Worm (Caenorhabditis elegans) whole organism, mixed stage, embryonic: ENCODE measurements around the gene Y54G11A.7.
A peak's percentile ranks its signal among the peaks of the same experiment; 100 is the strongest.

Experiments
- M03D4.4 ChIP-seq: sonication (generic microtip); optimal IDR thresholded peaks from 2 replicates; lab custom pipeline; 2017; ENCODE audit warnings: mild to moderate bottlenecking, missing genetic modification characterization, missing compliant biosample characterization
- bed-3 ChIP-seq: fragments of 200-800 bp; sonication (Bioruptor generic); optimal IDR thresholded peaks from 3 replicates; lab custom pipeline; 2018; ENCODE audit warnings: mild to moderate bottlenecking, missing genetic modification characterization, moderate library complexity, missing compliant biosample characterization
- blmp-1 ChIP-seq: fragments of 150-350 bp; optimal IDR thresholded peaks from 2 replicates; lab custom pipeline; 2014; ENCODE audit warnings: missing biosample characterization, missing genetic modification characterization
- ceh-39 ChIP-seq: fragments of 150-350 bp; optimal IDR thresholded peaks from 2 replicates; lab custom pipeline; 2014; ENCODE audit warnings: missing biosample characterization, missing genetic modification characterization
- ceh-43 ChIP-seq: fragments of 200-800 bp; sonication (Bioruptor generic); optimal IDR thresholded peaks from 2 replicates; lab custom pipeline; 2018; ENCODE audit warnings: mild to moderate bottlenecking, missing genetic modification characterization, moderate library complexity, missing compliant biosample characterization
- ceh-83 ChIP-seq: fragments of 200-800 bp; sonication (Bioruptor generic); optimal IDR thresholded peaks from 2 replicates; lab custom pipeline; 2018; ENCODE audit warnings: mild to moderate bottlenecking, missing genetic modification characterization, missing compliant biosample characterization
- ces-1 ChIP-seq: fragments of 150-350 bp; optimal IDR thresholded peaks from 2 replicates; lab custom pipeline; 2014; ENCODE audit warnings: missing biosample characterization, missing genetic modification reagents, missing genetic modification characterization
- cnd-1 ChIP-seq: fragments of 200-800 bp; sonication (Bioruptor generic); optimal IDR thresholded peaks from 2 replicates; lab custom pipeline; 2018; ENCODE audit warnings: mild to moderate bottlenecking, missing genetic modification characterization, missing compliant biosample characterization
- drap-1 ChIP-seq: fragments of 200-800 bp; sonication (Bioruptor generic); optimal IDR thresholded peaks from 3 replicates; lab custom pipeline; 2018; ENCODE audit warnings: mild to moderate bottlenecking, missing genetic modification characterization, missing compliant biosample characterization
- elt-1 ChIP-seq: sonication (generic microtip); optimal IDR thresholded peaks from 2 replicates; lab custom pipeline; 2017; ENCODE audit warnings: missing genetic modification characterization, mild to moderate bottlenecking, missing compliant biosample characterization, antibody characterized with exemption, moderate library complexity, borderline replicate concordance; ENCODE audit not compliant: insufficient read depth
- elt-3 ChIP-seq: fragments of 150-350 bp; optimal IDR thresholded peaks from 2 replicates; lab custom pipeline; 2014; ENCODE audit warnings: missing biosample characterization, missing genetic modification characterization
- flh-1 ChIP-seq: fragments of 200-800 bp; sonication (Bioruptor generic); optimal IDR thresholded peaks from 2 replicates; lab custom pipeline; 2018; ENCODE audit warnings: mild to moderate bottlenecking, missing genetic modification characterization, moderate library complexity, missing compliant biosample characterization
- ham-2 ChIP-seq: fragments of 200-800 bp; sonication (Bioruptor generic); optimal IDR thresholded peaks from 2 replicates; lab custom pipeline; 2018; ENCODE audit warnings: mild to moderate bottlenecking, missing genetic modification characterization, missing compliant biosample characterization
- hlh-1 ChIP-seq: fragments of 150-350 bp; optimal IDR thresholded peaks from 2 replicates; lab custom pipeline; 2014; ENCODE audit warnings: missing biosample characterization, missing genetic modification reagents, missing genetic modification characterization
- lin-13 ChIP-seq: fragments of 150-350 bp; optimal IDR thresholded peaks from 2 replicates; lab custom pipeline; 2014; ENCODE audit warnings: missing biosample characterization, missing genetic modification characterization
- lin-32 ChIP-seq: fragments of 200-800 bp; sonication (Bioruptor generic); optimal IDR thresholded peaks from 2 replicates; lab custom pipeline; 2018; ENCODE audit warnings: mild to moderate bottlenecking, missing genetic modification characterization, missing compliant biosample characterization
- lsy-2 ChIP-seq: fragments of 150-350 bp; optimal IDR thresholded peaks from 2 replicates; lab custom pipeline; 2014; ENCODE audit warnings: missing biosample characterization, missing genetic modification characterization
- mab-5 ChIP-seq: fragments of 150-350 bp; optimal IDR thresholded peaks from 2 replicates; lab custom pipeline; 2014; ENCODE audit warnings: missing biosample characterization, missing genetic modification characterization
- mep-1 ChIP-seq: fragments of 150-350 bp; optimal IDR thresholded peaks from 2 replicates; lab custom pipeline; 2017; ENCODE audit warnings: missing biosample characterization, missing genetic modification reagents, missing genetic modification characterization, inconsistent platforms
- mls-2 ChIP-seq: sonication (generic microtip); optimal IDR thresholded peaks from 2 replicates; lab custom pipeline; 2016; ENCODE audit warnings: mild to moderate bottlenecking, missing genetic modification characterization, moderate library complexity, missing compliant biosample characterization
- nhr-12 ChIP-seq: fragments of 150-350 bp; optimal IDR thresholded peaks from 2 replicates; lab custom pipeline; 2014; ENCODE audit warnings: missing biosample characterization, missing genetic modification characterization
- nhr-2 ChIP-seq: fragments of 150-350 bp; optimal IDR thresholded peaks from 2 replicates; lab custom pipeline; 2014; ENCODE audit warnings: missing biosample characterization, missing genetic modification characterization
- nhr-237 ChIP-seq: fragments of 150-350 bp; optimal IDR thresholded peaks from 2 replicates; lab custom pipeline; 2014; ENCODE audit warnings: missing biosample characterization, missing genetic modification characterization
- nhr-28 ChIP-seq: fragments of 150-350 bp; optimal IDR thresholded peaks from 2 replicates; lab custom pipeline; 2014; ENCODE audit warnings: missing biosample characterization, missing genetic modification characterization
- nhr-76 ChIP-seq: sonication (generic microtip); optimal IDR thresholded peaks from 2 replicates; lab custom pipeline; 2017; ENCODE audit warnings: missing biosample characterization, missing genetic modification characterization
- pha-4 ChIP-seq: fragments of 150-350 bp; optimal IDR thresholded peaks from 2 replicates; lab custom pipeline; 2018; ENCODE audit warnings: missing biosample characterization, missing genetic modification reagents, missing genetic modification characterization
- sem-2 ChIP-seq: fragments of 200-800 bp; sonication (Bioruptor generic); optimal IDR thresholded peaks from 2 replicates; lab custom pipeline; 2018; ENCODE audit warnings: mild to moderate bottlenecking, missing genetic modification characterization, missing compliant biosample characterization
- snpc-4 ChIP-seq: fragments of 150-350 bp; optimal IDR thresholded peaks from 2 replicates; lab custom pipeline; 2014; ENCODE audit warnings: missing biosample characterization, missing genetic modification characterization
- sptf-1 ChIP-seq: sonication (generic microtip); optimal IDR thresholded peaks from 2 replicates; lab custom pipeline; 2017; ENCODE audit warnings: mild to moderate bottlenecking, missing genetic modification characterization, moderate library complexity, missing compliant biosample characterization
- tbx-8 ChIP-seq: fragments of 200-800 bp; sonication (Bioruptor generic); optimal IDR thresholded peaks from 2 replicates; lab custom pipeline; 2018; ENCODE audit warnings: mild to moderate bottlenecking, missing genetic modification characterization, moderate library complexity, missing compliant biosample characterization
- unc-120 ChIP-seq: sonication (generic microtip); optimal IDR thresholded peaks from 2 replicates; lab custom pipeline; 2017; ENCODE audit warnings: missing genetic modification characterization, missing compliant biosample characterization; ENCODE audit not compliant: poor library complexity, severe bottlenecking
- unc-39 ChIP-seq: fragments of 150-350 bp; optimal IDR thresholded peaks from 2 replicates; lab custom pipeline; 2014; ENCODE audit warnings: missing biosample characterization, missing genetic modification characterization
- unc-62 ChIP-seq: fragments of 150-350 bp; optimal IDR thresholded peaks from 2 replicates; lab custom pipeline; 2014; ENCODE audit warnings: missing biosample characterization, missing genetic modification reagents, missing genetic modification characterization
- zip-8 ChIP-seq: fragments of 150-350 bp; optimal IDR thresholded peaks from 2 replicates; lab custom pipeline; 2014; ENCODE audit warnings: missing biosample characterization, missing genetic modification characterization
- ztf-11 ChIP-seq: fragments of 150-350 bp; optimal IDR thresholded peaks from 2 replicates; lab custom pipeline; 2014; ENCODE audit warnings: missing biosample characterization, missing genetic modification characterization

The Y54G11A.7 gene

DNA sequence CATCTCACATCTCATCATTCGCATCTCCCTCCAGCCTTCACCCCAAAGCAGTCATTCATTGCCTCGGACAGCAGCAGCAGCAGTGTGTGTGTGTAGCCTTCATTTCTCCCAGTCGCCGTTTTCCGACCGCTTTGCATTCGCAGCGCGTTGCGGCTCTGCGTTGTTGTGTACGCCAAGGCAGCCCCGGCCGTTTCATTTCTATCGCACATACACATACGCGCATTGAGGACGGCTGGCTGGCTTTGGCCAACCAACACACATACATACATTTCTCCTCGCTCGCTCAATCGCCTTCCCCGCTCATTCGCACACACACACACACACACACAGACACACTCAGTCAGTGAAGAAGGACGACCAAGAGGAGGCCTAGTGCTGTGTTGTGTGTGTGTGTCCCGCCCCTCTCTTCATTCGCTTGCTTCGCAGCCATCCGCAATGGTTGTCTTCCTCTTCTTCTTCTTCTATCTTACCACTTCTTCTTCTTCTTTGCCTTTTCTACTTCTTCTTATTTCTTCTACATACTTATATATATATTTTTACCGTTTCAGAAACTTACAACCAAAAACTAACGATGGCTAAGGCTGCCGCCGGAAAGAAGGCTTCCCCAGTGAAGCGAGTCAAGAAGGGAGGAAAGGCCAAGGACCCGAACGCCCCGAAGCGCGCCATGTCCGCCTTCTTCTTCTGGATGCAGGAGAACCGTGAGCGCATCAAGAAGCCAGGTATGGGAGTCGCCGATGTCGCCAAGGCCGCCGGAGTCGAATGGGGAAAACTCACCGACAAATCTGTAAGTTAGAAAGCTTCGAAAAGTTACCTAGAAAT is 46.7 kb upstream of the Y54G11A.7 start, which contains the start of gene hmg-1.1:
hmg-1.1 (plus strand) TSS at position 549 of the 819 bp plus-strand sequence.
- TF ChIP-seq lin-13 (tag; lab: Kevin White, UChicago) (peak; percentile 84), nhr-76 (tag; lab: Kevin White, UChicago) (peak; percentile 52), nhr-2 (no peak), flh-1 (GFP tag; lab: Kevin White, UChicago) (peak; percentile 53), unc-120 (tag; lab: Kevin White, UChicago) (peak; percentile 97), unc-62 (peak; percentile 25), sem-2 (GFP tag; lab: Kevin White, UChicago) (peak; percentile 54), unc-39 (tag; lab: Kevin White, UChicago) (no peak), ceh-83 (GFP tag; lab: Kevin White, UChicago) (no peak), mab-5 (tag; lab: Kevin White, UChicago) (no peak), nhr-12 (tag; lab: Kevin White, UChicago) (no peak), hlh-1 (tag; lab: Kevin White, UChicago) (peak; percentile 62), cnd-1 (peak; percentile 73), M03D4.4 (tag; lab: Kevin White, UChicago) (peak; percentile 81), elt-3 (no peak), tbx-8 (GFP tag; lab: Kevin White, UChicago) (no peak), lin-32 (GFP tag; lab: Kevin White, UChicago) (peak; percentile 50), blmp-1 (tag; lab: Kevin White, UChicago) (no peak), ceh-43 (GFP tag; lab: Kevin White, UChicago) (no peak), ztf-11 (tag; lab: Kevin White, UChicago) (peak; percentile 41), ham-2 (GFP tag; lab: Kevin White, UChicago) (peak; percentile 97), snpc-4 (tag; lab: Kevin White, UChicago) (no peak), ceh-39 (tag; lab: Kevin White, UChicago) (no peak), sptf-1 (peak; percentile 78), pha-4 (peak; percentile 77), zip-8 (tag; lab: Kevin White, UChicago) (no peak), bed-3 (GFP tag; lab: Kevin White, UChicago) (peak; percentile 9), nhr-237 (tag; lab: Kevin White, UChicago) (peak; percentile 65), nhr-28 (tag; lab: Kevin White, UChicago) (no peak), drap-1 (GFP tag; lab: Kevin White, UChicago) (peak; percentile 83), mep-1 (tag; lab: Kevin White, UChicago) (peak; percentile 63), lsy-2 (peak; percentile 26), mls-2 (tag; lab: Kevin White, UChicago) (peak; percentile 90), elt-1 (no peak), ces-1 (peak; percentile 22)

DNA sequence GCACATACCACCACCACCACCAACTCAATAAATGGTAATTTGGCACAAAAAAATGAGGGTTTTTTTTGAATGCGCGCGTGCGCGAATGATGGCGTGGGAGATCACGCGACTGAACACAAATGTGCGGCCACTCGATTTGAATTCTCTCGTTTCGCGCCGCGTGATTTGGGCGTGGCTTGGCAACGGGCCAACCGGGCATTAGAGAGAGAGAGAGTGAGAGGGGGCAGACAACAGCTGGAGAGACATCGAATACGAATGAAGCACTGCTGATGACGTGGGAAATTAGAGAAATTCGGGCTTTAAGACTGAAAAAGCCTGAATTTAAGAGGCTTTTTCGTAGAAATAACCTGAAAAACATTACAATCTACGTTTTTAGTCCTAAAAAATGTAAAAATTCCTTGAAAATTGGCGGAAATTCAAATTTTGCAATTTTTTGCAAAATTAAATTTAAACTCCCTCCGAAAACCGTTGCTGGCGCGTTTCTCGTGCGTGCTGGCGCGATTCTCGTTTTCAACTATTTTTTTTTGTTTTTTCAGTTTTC is 45.6 kb upstream of the Y54G11A.7 start:
- TF ChIP-seq drap-1 (GFP tag; lab: Kevin White, UChicago): peak; percentile 78
- TF ChIP-seq snpc-4 (tag; lab: Kevin White, UChicago): no peak
- TF ChIP-seq sem-2 (GFP tag; lab: Kevin White, UChicago): peak; percentile 19
- peak; percentile 1 for TF ChIP-seq nhr-12 (tag; lab: Kevin White, UChicago)
- peak; percentile 92 for TF ChIP-seq cnd-1
- TF ChIP-seq pha-4: peak; percentile 87
- peak; percentile 34 for TF ChIP-seq elt-1
- TF ChIP-seq mep-1 (tag; lab: Kevin White, UChicago): peak; percentile 44
- TF ChIP-seq blmp-1 (tag; lab: Kevin White, UChicago): peak; percentile 39
- TF ChIP-seq ztf-11 (tag; lab: Kevin White, UChicago): peak; percentile 63
- TF ChIP-seq ceh-83 (GFP tag; lab: Kevin White, UChicago): peak; percentile 81
- peak; percentile 7 for TF ChIP-seq hlh-1 (tag; lab: Kevin White, UChicago)
- no peak for TF ChIP-seq zip-8 (tag; lab: Kevin White, UChicago)
- TF ChIP-seq bed-3 (GFP tag; lab: Kevin White, UChicago): no peak
- TF ChIP-seq mls-2 (tag; lab: Kevin White, UChicago): peak; percentile 89
- TF ChIP-seq nhr-76 (tag; lab: Kevin White, UChicago): no peak
- peak; percentile 60 for TF ChIP-seq ceh-39 (tag; lab: Kevin White, UChicago)
- peak; percentile 18 for TF ChIP-seq ham-2 (GFP tag; lab: Kevin White, UChicago)
- TF ChIP-seq lsy-2: peak; percentile 79
- TF ChIP-seq elt-3: no peak
- peak; percentile 86 for TF ChIP-seq sptf-1
- peak; percentile 6 for TF ChIP-seq nhr-28 (tag; lab: Kevin White, UChicago)
- TF ChIP-seq flh-1 (GFP tag; lab: Kevin White, UChicago): peak; percentile 8
- TF ChIP-seq lin-13 (tag; lab: Kevin White, UChicago): peak; percentile 70
- peak; percentile 75 for TF ChIP-seq tbx-8 (GFP tag; lab: Kevin White, UChicago)
- TF ChIP-seq unc-62: peak; percentile 26
- no peak for TF ChIP-seq mab-5 (tag; lab: Kevin White, UChicago)
- peak; percentile 85 for TF ChIP-seq lin-32 (GFP tag; lab: Kevin White, UChicago)
- peak; percentile 7 for TF ChIP-seq ceh-43 (GFP tag; lab: Kevin White, UChicago)
- TF ChIP-seq ces-1: peak; percentile 94
- peak; percentile 64 for TF ChIP-seq M03D4.4 (tag; lab: Kevin White, UChicago)
- peak; percentile 78 for TF ChIP-seq unc-39 (tag; lab: Kevin White, UChicago)
- TF ChIP-seq nhr-2: peak; percentile 31
- TF ChIP-seq nhr-237 (tag; lab: Kevin White, UChicago): peak; percentile 53
- peak; percentile 75 for TF ChIP-seq unc-120 (tag; lab: Kevin White, UChicago)
- TF ChIP-seq, all 35 proteins: peak for 29
